Fruit fly (Drosophila melanogaster) whole organism, wandering third instar larva: ENCODE results near the gene Sirt1.

Experiments
- HLH106 ChIP-seq: fragments of 200-800 bp; optimal IDR thresholded peaks from 3 replicates; lab custom pipeline; 2019; ENCODE audit warnings: missing biosample characterization, mild to moderate bottlenecking, missing genetic modification characterization, moderate library complexity
- Myc ChIP-seq: fragments of >200 bp; optimal IDR thresholded peaks from 2 replicates; lab custom pipeline; 2017
- OdsH ChIP-seq: fragments of 200-800 bp; sonication (Bioruptor generic); optimal IDR thresholded peaks from 2 replicates; lab custom pipeline; 2016; ENCODE audit warnings: missing biosample characterization, mild to moderate bottlenecking, missing genetic modification characterization
- psq ChIP-seq: fragments of 200-800 bp; sonication (Bioruptor generic); optimal IDR thresholded peaks from 3 replicates; lab custom pipeline; 2017; ENCODE audit warnings: missing biosample characterization, mild to moderate bottlenecking, missing genetic modification characterization, moderate library complexity

DNA sequence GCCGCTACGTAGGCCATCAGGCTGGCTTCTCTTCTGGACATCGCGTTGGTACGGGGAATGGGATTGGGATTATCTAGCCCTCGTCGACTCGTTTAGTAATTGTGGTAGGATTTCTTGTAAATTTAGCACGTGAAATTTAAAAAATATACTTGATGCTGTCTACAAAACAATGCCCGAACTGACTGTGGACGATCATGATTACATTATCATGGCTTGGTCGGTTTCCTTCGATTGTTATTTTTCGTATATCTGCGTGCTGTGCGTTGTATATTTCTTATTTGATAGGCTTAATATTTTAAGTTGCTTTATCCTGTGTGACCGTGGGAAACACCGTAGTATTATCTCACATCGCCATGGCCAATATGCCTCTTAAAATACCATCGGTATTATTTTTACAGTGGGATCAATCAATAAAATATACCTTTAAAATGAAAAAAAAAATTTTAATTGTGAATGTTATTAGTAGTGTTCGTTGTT, 37.6 kb downstream of the Sirt1 start, which contains the start of gene CG16972:
- TF ChIP-seq HLH106 (tag; lab: Kevin White, UChicago), result no peak
- TF ChIP-seq Myc (lab: Kevin White, UChicago), result no peak
- TF ChIP-seq OdsH (GFP tag; lab: Kevin White, UChicago), result no peak
- no peak for TF ChIP-seq psq (GFP tag; lab: Kevin White, UChicago)
